Worm (Caenorhabditis elegans) whole organism, late embryonic: Measurements from ENCODE around the gene R07E3.1.

ENCODE experiments used
- ahr-1 ChIP-seq: sonication (generic microtip); optimal IDR thresholded peaks from 2 replicates; lab custom pipeline; 2016; ENCODE audit warnings: missing genetic modification characterization, missing compliant biosample characterization
- ama-1 ChIP-seq: fragments of 150-350 bp; optimal IDR thresholded peaks from 2 replicates; lab custom pipeline; 2014
- ceh-14 ChIP-seq: sonication (generic microtip); optimal IDR thresholded peaks from 2 replicates; lab custom pipeline; 2016; ENCODE audit warnings: missing genotype, missing genetic modification characterization, missing compliant biosample characterization
- ceh-19 ChIP-seq: fragments of 200-800 bp; sonication (Bioruptor generic); optimal IDR thresholded peaks from 2 replicates; lab custom pipeline; 2018; ENCODE audit warnings: mild to moderate bottlenecking, missing genetic modification characterization, missing compliant biosample characterization
- fax-1 ChIP-seq: sonication (generic microtip); optimal IDR thresholded peaks from 2 replicates; lab custom pipeline; 2016; ENCODE audit warnings: missing genotype, missing genetic modification characterization, missing compliant biosample characterization
- hlh-30 ChIP-seq: sonication (generic microtip); optimal IDR thresholded peaks from 2 replicates; lab custom pipeline; 2017; ENCODE audit warnings: antibody characterized with exemption, missing genetic modification characterization, missing compliant biosample characterization; ENCODE audit not compliant: insufficient read depth
- nhr-11 ChIP-seq: fragments of 150-350 bp; optimal IDR thresholded peaks from 2 replicates; lab custom pipeline; 2014; ENCODE audit warnings: missing biosample characterization, missing genetic modification characterization
- pag-3 ChIP-seq: sonication (generic microtip); optimal IDR thresholded peaks from 2 replicates; lab custom pipeline; 2016; ENCODE audit warnings: missing compliant biosample characterization, missing genetic modification characterization, borderline replicate concordance
- pax-1 ChIP-seq: fragments of 150-350 bp; optimal IDR thresholded peaks from 2 replicates; lab custom pipeline; 2014; ENCODE audit warnings: missing biosample characterization, missing genetic modification characterization
- pha-4 ChIP-seq: fragments of 150-350 bp; optimal IDR thresholded peaks from 2 replicates; lab custom pipeline; 2018; ENCODE audit warnings: missing biosample characterization, missing genetic modification reagents, missing genetic modification characterization
- sdc-2 ChIP-seq: sonication (generic microtip); optimal IDR thresholded peaks from 2 replicates; lab custom pipeline; 2016; ENCODE audit warnings: missing genotype, missing genetic modification characterization, missing compliant biosample characterization
- ttx-3 ChIP-seq: sonication (generic microtip); optimal IDR thresholded peaks from 2 replicates; lab custom pipeline; 2016; ENCODE audit warnings: missing genetic modification reagents, missing genetic modification characterization, missing compliant biosample characterization
- unc-55 ChIP-seq: sonication (generic microtip); optimal IDR thresholded peaks from 2 replicates; lab custom pipeline; 2017; ENCODE audit warnings: missing biosample characterization, missing genetic modification reagents, missing genetic modification characterization
- unc-86 ChIP-seq: sonication (generic microtip); optimal IDR thresholded peaks from 2 replicates; lab custom pipeline; 2016; ENCODE audit warnings: missing genetic modification characterization, missing compliant biosample characterization

- TF ChIP-seq pax-1 (no peak), hlh-30 (tag; lab: Kevin White, UChicago) (no peak), sdc-2 (tag; lab: Kevin White, UChicago) (no peak), ama-1 (lab: Kevin White, UChicago) (no peak), ceh-14 (no peak), ahr-1 (tag; lab: Kevin White, UChicago) (no peak), pag-3 (tag; lab: Kevin White, UChicago) (no peak), ceh-19 (GFP tag; lab: Kevin White, UChicago) (no peak), pha-4 (tag; lab: Kevin White, UChicago) (no peak), fax-1 (tag; lab: Kevin White, UChicago) (no peak), unc-55 (GFP tag; lab: Kevin White, UChicago) (no peak), nhr-11 (tag; lab: Kevin White, UChicago) (no peak), ttx-3 (tag; lab: Kevin White, UChicago) (no peak), unc-86 (no peak)
These were observed 36.8 kb downstream of the R07E3.1 start, which contains the start of gene fipr-21 for ce11 chrX:10304178-10304577.
